Fruit fly (Drosophila melanogaster) whole organism, embryonic: Measurements from ENCODE around the gene CG6330.

ENCODE experiments used
- ATbp ChIP-seq: fragments of 200-800 bp; sonication (Bioruptor generic); optimal IDR thresholded peaks from 2 replicates; lab custom pipeline; 2017; ENCODE audit warnings: missing biosample characterization, mild to moderate bottlenecking, missing genetic modification characterization, missing genetic modification reagents
- B-H1 ChIP-seq: fragments of 200-800 bp; sonication (Bioruptor generic); IDR thresholded peaks from 3 replicates; pipeline ENCODE4 v1.3.6; 2022; ENCODE audit warnings: missing biosample characterization, missing genetic modification characterization
- CG10462 ChIP-seq: fragments of 200-800 bp; sonication (Bioruptor generic); optimal IDR thresholded peaks from 2 replicates; lab custom pipeline; 2016; ENCODE audit warnings: missing biosample characterization, missing genetic modification characterization
- CG10979 ChIP-seq: fragments of 200-800 bp; sonication (Bioruptor generic); optimal IDR thresholded peaks from 2 replicates; lab custom pipeline; 2018; ENCODE audit warnings: missing biosample characterization, mild to moderate bottlenecking, missing genetic modification characterization, moderate library complexity
- CG12155 ChIP-seq: fragments of 200-800 bp; sonication (Bioruptor generic); optimal IDR thresholded peaks from 3 replicates; lab custom pipeline; 2016; ENCODE audit warnings: missing biosample characterization, missing genetic modification characterization
- CG1647 ChIP-seq: fragments of 200-800 bp; sonication (Bioruptor generic); optimal IDR thresholded peaks from 3 replicates; lab custom pipeline; 2016; ENCODE audit warnings: missing biosample characterization, missing genetic modification characterization
- CG17186 ChIP-seq: fragments of 200-800 bp; sonication (Bioruptor generic); optimal IDR thresholded peaks from 3 replicates; lab custom pipeline; 2017; ENCODE audit warnings: missing biosample characterization, missing genetic modification reagents, missing genetic modification characterization
- CG17612 ChIP-seq: fragments of 200-800 bp; sonication (Bioruptor generic); IDR thresholded peaks from 2 replicates; pipeline ENCODE4 v1.3.6; 2022; ENCODE audit warnings: missing biosample characterization, missing genetic modification characterization
- CG2129 ChIP-seq: fragments of 200-800 bp; sonication (Bioruptor generic); IDR thresholded peaks from 2 replicates; pipeline ENCODE4 v1.3.6; 2022; ENCODE audit warnings: missing biosample characterization, missing genetic modification characterization; ENCODE audit not compliant: partially characterized antibody
- CG30403 ChIP-seq: fragments of 200-800 bp; sonication (Bioruptor generic); optimal IDR thresholded peaks from 3 replicates; lab custom pipeline; 2016; ENCODE audit warnings: missing biosample characterization, missing genetic modification characterization
- CG3847 ChIP-seq: fragments of 200-800 bp; sonication (Bioruptor generic); IDR thresholded peaks from 2 replicates; pipeline ENCODE4 v1.3.6; 2022; ENCODE audit warnings: missing biosample characterization, missing genetic modification characterization
- CG6254 ChIP-seq: fragments of 200-800 bp; sonication (Bioruptor generic); optimal IDR thresholded peaks from 3 replicates; lab custom pipeline; 2017; ENCODE audit warnings: mild to moderate bottlenecking, missing biosample characterization, missing genetic modification reagents, missing genetic modification characterization
- CG6813 ChIP-seq: fragments of 200-800 bp; sonication (Bioruptor generic); optimal IDR thresholded peaks from 2 replicates; lab custom pipeline; 2017; ENCODE audit warnings: missing biosample characterization, missing genetic modification characterization, mild to moderate bottlenecking, moderate library complexity, missing genetic modification reagents
- CG8089 ChIP-seq: fragments of 200-800 bp; sonication (Bioruptor generic); optimal IDR thresholded peaks from 3 replicates; lab custom pipeline; 2016; ENCODE audit warnings: missing biosample characterization, missing genetic modification characterization
- CG8290 ChIP-seq, 3 experiments: fragments of 200-800 bp; sonication (Bioruptor generic); optimal IDR thresholded peaks; 2 replicates each; lab custom pipeline; 2016 to 2019; ENCODE audit warnings: missing biosample characterization in 3 of 3, missing genetic modification characterization in 3 of 3, mild to moderate bottlenecking in 2 of 3, moderate library complexity in 1 of 3
- CG8924 ChIP-seq: fragments of 200-800 bp; optimal IDR thresholded peaks from 3 replicates; lab custom pipeline; 2019; ENCODE audit warnings: missing biosample characterization, mild to moderate bottlenecking, missing genetic modification characterization, moderate library complexity
- CG9437 ChIP-seq: fragments of 200-800 bp; sonication (Bioruptor generic); optimal IDR thresholded peaks from 2 replicates; lab custom pipeline; 2018; ENCODE audit warnings: missing biosample characterization, mild to moderate bottlenecking, missing genetic modification characterization
- D19B ChIP-seq: fragments of 200-800 bp; sonication (Bioruptor generic); optimal IDR thresholded peaks from 2 replicates; lab custom pipeline; 2017; ENCODE audit warnings: missing biosample characterization, mild to moderate bottlenecking, missing genetic modification characterization
- Dad ChIP-seq: fragments of 200-800 bp; sonication (Bioruptor generic); optimal IDR thresholded peaks from 3 replicates; lab custom pipeline; 2016; ENCODE audit warnings: missing biosample characterization, missing genetic modification characterization
- Doc2 ChIP-seq: fragments of 200-800 bp; sonication (Bioruptor generic); IDR thresholded peaks from 2 replicates; pipeline ENCODE4 v1.3.6; 2022; ENCODE audit warnings: missing biosample characterization, missing genetic modification characterization
- Fer1 ChIP-seq: fragments of 200-800 bp; sonication (Bioruptor generic); optimal IDR thresholded peaks from 2 replicates; lab custom pipeline; 2017; ENCODE audit warnings: missing biosample characterization, mild to moderate bottlenecking, missing genetic modification characterization
- Fer3 ChIP-seq: fragments of 200-800 bp; sonication (Bioruptor generic); optimal IDR thresholded peaks from 2 replicates; lab custom pipeline; 2018; ENCODE audit warnings: missing biosample characterization, mild to moderate bottlenecking, missing genetic modification characterization, moderate library complexity
- GATAe ChIP-seq: fragments of 200-800 bp; sonication (Bioruptor generic); conservative IDR thresholded peaks from 2 replicates; pipeline ENCODE4 v1.3.6; 2022; ENCODE audit warnings: missing biosample characterization, missing genetic modification characterization
- H2.0 ChIP-seq: fragments of 200-800 bp; sonication (Bioruptor generic); IDR thresholded peaks from 2 replicates; pipeline ENCODE4 v1.3.6; 2022; ENCODE audit warnings: missing biosample characterization, missing genetic modification characterization
- HHEX ChIP-seq: fragments of 200-800 bp; sonication (Bioruptor generic); optimal IDR thresholded peaks from 3 replicates; lab custom pipeline; 2017; ENCODE audit warnings: missing biosample characterization, mild to moderate bottlenecking, missing genetic modification characterization, missing genetic modification reagents
- Med ChIP-seq: fragments of 200-800 bp; sonication (Bioruptor generic); peaks from one replicate; lab custom pipeline; 2016; ENCODE audit warnings: missing biosample characterization, missing genetic modification characterization, mild to moderate bottlenecking, inconsistent platforms, moderate library complexity
- Meics ChIP-seq: fragments of 200-800 bp; sonication (Bioruptor generic); optimal IDR thresholded peaks from 2 replicates; lab custom pipeline; 2017; ENCODE audit warnings: missing biosample characterization, mild to moderate bottlenecking, missing genetic modification characterization
- Nf-YC ChIP-seq: fragments of 200-800 bp; optimal IDR thresholded peaks from 3 replicates; lab custom pipeline; 2019; ENCODE audit warnings: missing biosample characterization, mild to moderate bottlenecking, missing genetic modification characterization, moderate library complexity
- NfI ChIP-seq: fragments of 200-800 bp; sonication (Bioruptor generic); optimal IDR thresholded peaks from 3 replicates; lab custom pipeline; 2018; ENCODE audit warnings: missing biosample characterization, mild to moderate bottlenecking, missing genetic modification characterization, moderate library complexity
- PHDP ChIP-seq: fragments of 200-800 bp; sonication (Bioruptor generic); optimal IDR thresholded peaks from 3 replicates; lab custom pipeline; 2018; ENCODE audit warnings: missing biosample characterization, mild to moderate bottlenecking, missing genetic modification characterization, moderate library complexity
- Usf ChIP-seq: fragments of 200-800 bp; sonication (Bioruptor generic); optimal IDR thresholded peaks from 2 replicates; lab custom pipeline; 2017; ENCODE audit warnings: missing genotype, missing biosample characterization, missing genetic modification characterization
- bcd ChIP-seq: fragments of 200-800 bp; sonication (Bioruptor generic); optimal IDR thresholded peaks from 2 replicates; lab custom pipeline; 2017; ENCODE audit warnings: missing biosample characterization, mild to moderate bottlenecking, missing genetic modification characterization
- btn ChIP-seq: fragments of 200-800 bp; sonication (Bioruptor generic); optimal IDR thresholded peaks from 2 replicates; lab custom pipeline; 2016; ENCODE audit warnings: missing biosample characterization, missing genetic modification characterization
- hbn ChIP-seq: fragments of 200-800 bp; sonication (Bioruptor generic); IDR thresholded peaks from 2 replicates; pipeline ENCODE4 v1.3.6; 2022; ENCODE audit warnings: missing biosample characterization, missing genetic modification characterization; ENCODE audit not compliant: partially characterized antibody
- hkb ChIP-seq, 2 experiments: fragments of 200-800 bp in 1 of 2; fragments of >200 bp in 1 of 2; sonication (Bioruptor generic) in 1 of 2; IDR thresholded peaks in 1 of 2; optimal IDR thresholded peaks in 1 of 2; 2 replicates each; pipeline versions ENCODE4 v1.3.6 to Lab custom; 2017 to 2022; ENCODE audit warnings: missing biosample characterization in 1 of 2, missing genetic modification characterization in 1 of 2
- knrl ChIP-seq: fragments of 200-800 bp; sonication (Bioruptor generic); IDR thresholded peaks from 3 replicates; pipeline ENCODE4 v1.3.6; 2022; ENCODE audit warnings: missing biosample characterization, missing genetic modification characterization; ENCODE audit not compliant: partially characterized antibody
- lola ChIP-seq, 3 experiments: fragments of >200 bp in 2 of 3; fragments of 200-800 bp in 1 of 3; sonication (Bioruptor generic) in 1 of 3; optimal IDR thresholded peaks; 2 replicates each; lab custom pipeline; 2017 to 2019; ENCODE audit warnings: missing biosample characterization in 3 of 3, missing genetic modification characterization in 3 of 3, mild to moderate bottlenecking in 1 of 3, moderate library complexity in 1 of 3
- nau ChIP-seq: fragments of 200-800 bp; sonication (Bioruptor generic); optimal IDR thresholded peaks from 3 replicates; lab custom pipeline; 2017; ENCODE audit warnings: missing biosample characterization, mild to moderate bottlenecking, missing genetic modification characterization, missing genetic modification reagents
- oc ChIP-seq: fragments of 200-800 bp; sonication (Bioruptor generic); optimal IDR thresholded peaks from 2 replicates; lab custom pipeline; 2018; ENCODE audit warnings: missing biosample characterization, mild to moderate bottlenecking, missing genetic modification characterization, moderate library complexity
- onecut ChIP-seq: fragments of 200-800 bp; sonication (Bioruptor generic); IDR thresholded peaks from 2 replicates; pipeline ENCODE4 v1.3.6; 2022; ENCODE audit warnings: missing biosample characterization, missing genetic modification characterization
- otp ChIP-seq: fragments of 200-800 bp; sonication (Bioruptor generic); IDR thresholded peaks from 3 replicates; pipeline ENCODE4, ENCODE4 v1.3.6; 2022; ENCODE audit warnings: missing biosample characterization, missing genetic modification characterization
- pho ChIP-seq: fragments of 200-800 bp; sonication (Bioruptor generic); optimal IDR thresholded peaks from 2 replicates; lab custom pipeline; 2016; ENCODE audit warnings: missing biosample characterization, missing genetic modification characterization
- pum ChIP-seq: fragments of 200-800 bp; sonication (Bioruptor generic); optimal IDR thresholded peaks from 2 replicates; lab custom pipeline; 2016; ENCODE audit warnings: missing biosample characterization, missing genetic modification characterization
- repo ChIP-seq: fragments of 200-800 bp; sonication (Bioruptor generic); optimal IDR thresholded peaks from 2 replicates; lab custom pipeline; 2016; ENCODE audit warnings: missing biosample characterization, missing genetic modification characterization
- rib ChIP-seq: fragments of 200-800 bp; sonication (Bioruptor generic); IDR thresholded peaks from 2 replicates; pipeline ENCODE4 v1.3.6; 2022; ENCODE audit warnings: missing biosample characterization, missing genetic modification characterization
- schlank ChIP-seq: fragments of 200-800 bp; sonication (Bioruptor generic); optimal IDR thresholded peaks from 2 replicates; lab custom pipeline; 2018; ENCODE audit warnings: missing biosample characterization, mild to moderate bottlenecking, missing genetic modification characterization
- tio ChIP-seq: fragments of 200-800 bp; sonication (Bioruptor generic); optimal IDR thresholded peaks from 2 replicates; lab custom pipeline; 2017; ENCODE audit warnings: missing biosample characterization, missing genetic modification characterization, inconsistent platforms
- tna ChIP-seq: fragments of 200-800 bp; sonication (Bioruptor generic); IDR thresholded peaks from 2 replicates; pipeline ENCODE4 v1.3.6; 2022; ENCODE audit warnings: missing biosample characterization, missing genetic modification characterization; ENCODE audit not compliant: partially characterized antibody
- unpg ChIP-seq: fragments of 200-800 bp; sonication (Bioruptor generic); optimal IDR thresholded peaks from 3 replicates; lab custom pipeline; 2018; ENCODE audit warnings: missing biosample characterization, mild to moderate bottlenecking, missing genetic modification characterization, moderate library complexity

CG6330 gene

dm6 chr3R:26928424-26928823 is 29.9 kb downstream of the CG6330 start (continued):
- TF ChIP-seq oc (tag; lab: Kevin White, UChicago) (peak; percentile 68), CG17612 (GFP tag; lab: Robert Waterston, UW) (no peak), NfI (GFP tag; lab: Kevin White, UChicago) (peak; percentile 47), hbn (no peak), PHDP (tag; lab: Kevin White, UChicago) (peak; percentile 74), Med (no peak), B-H1 (GFP tag; lab: Robert Waterston, UW) (peak; percentile 37; the same call in 1 of the 3 replicates), CG30403 (peak; percentile 60), Fer1 (GFP tag; lab: Kevin White, UChicago) (peak; percentile 51), lola (GFP tag; optimal IDR thresholded peaks at IDR 0.05; lab: Kevin White, UChicago) (peak in 1 of 3 experiments; percentile 18), tio (peak; percentile 44), ATbp (GFP tag; lab: Kevin White, UChicago) (peak; percentile 50), Meics (GFP tag; lab: Kevin White, UChicago) (peak; percentile 32), CG8924 (tag; lab: Kevin White, UChicago) (peak; percentile 58), CG8290 (GFP tag; optimal IDR thresholded peaks at IDR 0.05; lab: Kevin White, UChicago) (no peak), CG8290 (tag; optimal IDR thresholded peaks at IDR 0.05; lab: Kevin White, UChicago) (peak in 1 of 2 experiments; percentile 69), CG2129 (GFP tag; lab: Robert Waterston, UW) (no peak), CG8089 (GFP tag; lab: Kevin White, UChicago) (no peak), Nf-YC (tag; lab: Kevin White, UChicago) (no peak), CG3847 (GFP tag; lab: Robert Waterston, UW) (0 out of 2 replicates have a peak, but pooled peaks have one; percentile 29), btn (no peak), GATAe (GFP tag; lab: Robert Waterston, UW) (no peak), CG6254 (GFP tag; lab: Kevin White, UChicago) (no peak), H2.0 (peak; percentile 65), pum (GFP tag; lab: Kevin White, UChicago) (no peak), D19B (GFP tag; lab: Kevin White, UChicago) (no peak), CG17186 (GFP tag; lab: Kevin White, UChicago) (no peak), CG10462 (GFP tag; lab: Kevin White, UChicago) (no peak), otp (GFP tag; lab: Robert Waterston, UW) (no peak), bcd (GFP tag; lab: Kevin White, UChicago) (peak; percentile 22), CG6813 (GFP tag; lab: Kevin White, UChicago) (peak; percentile 42), knrl (no peak), repo (GFP tag; lab: Kevin White, UChicago) (no peak), Usf (no peak), CG12155 (no peak), tna (no peak), Fer3 (peak; percentile 40), CG9437 (GFP tag; lab: Kevin White, UChicago) (peak; percentile 58), hkb (optimal IDR thresholded peaks at IDR 0.05; lab: Kevin White, UChicago) (no peak), hkb (GFP tag; IDR thresholded peaks at IDR 0.05; lab: Robert Waterston, UW) (peak; percentile 69; the same call in 1 of the 2 replicates), CG1647 (GFP tag; lab: Kevin White, UChicago) (no peak), unpg (peak; percentile 77), HHEX (GFP tag; lab: Kevin White, UChicago) (peak; percentile 54), CG10979 (peak; percentile 60), pho (GFP tag; lab: Kevin White, UChicago) (no peak), Doc2 (no peak), Dad (GFP tag; lab: Kevin White, UChicago) (no peak), nau (GFP tag; lab: Kevin White, UChicago) (no peak), schlank (tag; lab: Kevin White, UChicago) (no peak), rib (GFP tag; lab: Robert Waterston, UW) (no peak), onecut (GFP tag; lab: Robert Waterston, UW) (peak; percentile 14; the same call in 1 of the 2 replicates)
